Worm (Caenorhabditis elegans) whole organism, early embryonic: Measurements from ENCODE around the gene fbxa-66.
"Not testable (repeated sequence)": the region's sequence is repeated elsewhere in the genome, so short reads cannot be mapped to it uniquely, and the experiment has no call there.

Experiments
- ama-1 ChIP-seq: fragments of 150-350 bp; optimal IDR thresholded peaks from 2 replicates; lab custom pipeline; 2014
- hmg-4 ChIP-seq: fragments of 200-800 bp; sonication (Bioruptor generic); optimal IDR thresholded peaks from 2 replicates; lab custom pipeline; 2018; ENCODE audit warnings: mild to moderate bottlenecking, missing genetic modification characterization, missing compliant biosample characterization
- hnd-1 ChIP-seq: sonication (generic microtip); optimal IDR thresholded peaks from 2 replicates; lab custom pipeline; 2016; ENCODE audit warnings: missing genetic modification characterization, missing compliant biosample characterization
- scrt-1 ChIP-seq: fragments of 200-800 bp; sonication (Bioruptor generic); IDR thresholded peaks from 2 replicates; pipeline ENCODE4 v1.3.6; 2022; ENCODE audit warnings: missing genetic modification characterization, missing compliant biosample characterization
- sea-1 ChIP-seq: fragments of 200-800 bp; sonication (Bioruptor generic); conservative IDR thresholded peaks from 2 replicates; pipeline ENCODE4 v1.3.6; 2022; ENCODE audit warnings: missing genetic modification characterization, missing compliant biosample characterization

DNA sequence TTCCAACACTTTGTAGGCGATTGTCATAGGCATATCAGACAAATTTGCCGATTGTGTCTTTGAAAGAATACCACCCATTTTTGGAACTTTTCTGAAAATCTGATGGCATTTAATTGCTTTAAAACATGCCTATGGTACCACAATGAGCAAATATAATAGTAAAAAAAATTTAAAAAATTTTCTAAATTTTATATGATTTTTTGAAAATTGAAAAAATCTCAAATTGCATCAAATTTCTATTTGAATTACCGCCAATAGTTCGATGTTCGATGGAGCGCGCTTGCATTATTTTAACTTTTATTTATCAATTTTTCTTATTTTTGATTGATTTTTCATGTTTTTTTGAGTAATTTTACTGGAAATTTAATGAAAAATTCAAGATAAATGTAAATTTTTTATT is 52.5 kb downstream of the fbxa-66 start, which contains the start of gene fbxa-42:
- not testable (repeated sequence) for TF ChIP-seq hnd-1; ama-1 (lab: Kevin White, UChicago); sea-1 (GFP tag; lab: Robert Waterston, UW); hmg-4 (GFP tag; lab: Kevin White, UChicago); scrt-1
